Fruit fly (Drosophila melanogaster): Measurements from ENCODE around the gene Cyt-b5-r.

Cyt-b5-r gene

DNA sequence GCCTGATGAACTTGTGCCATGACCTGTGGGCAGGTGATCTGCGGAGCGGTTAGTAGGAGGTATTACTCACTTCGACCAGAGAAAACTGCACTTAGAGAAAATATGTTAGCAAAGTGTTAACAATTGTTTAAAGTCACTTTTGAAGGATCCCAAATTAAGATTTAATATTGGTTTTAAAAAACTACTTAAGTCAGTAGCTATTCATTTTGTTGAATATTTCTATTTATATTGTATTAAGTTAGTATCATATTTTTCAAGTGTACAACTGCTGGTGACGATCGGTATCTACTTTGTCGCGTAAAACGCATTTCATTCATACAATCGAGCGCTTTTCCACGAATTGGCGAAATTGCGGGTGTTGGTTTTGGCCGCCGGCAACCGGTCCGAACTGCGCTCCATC is 13.1 kb upstream of the Cyt-b5-r start:
- TF ChIP-seq noc (tag; optimal IDR thresholded peaks at IDR 0.05), result no peak

- no peak for TF ChIP-seq noc (tag; optimal IDR thresholded peaks at IDR 0.05)
These were observed 11.1 kb upstream of the Cyt-b5-r start for dm6 chr2L:16801578-16802152.

dm6 chr2L:16799496-16799895 is 9.0 kb upstream of the Cyt-b5-r start:
- no peak for TF ChIP-seq noc (tag; optimal IDR thresholded peaks at IDR 0.05)

- peak; percentile 25 for TF ChIP-seq noc (tag; optimal IDR thresholded peaks at IDR 0.05)
These were observed 8.2 kb upstream of the Cyt-b5-r start, which contains the start of gene Ugt37D1 for dm6 chr2L:16798705-16799104. TSS of gene Ugt37D1 (plus strand) at chr2L:16799025.

- TF ChIP-seq noc (tag; optimal IDR thresholded peaks at IDR 0.05), result no peak
These were observed 5.7 kb upstream of the Cyt-b5-r start, which contains the start of gene Ugt37E1 for dm6 chr2L:16796104-16796645. TSS of gene Ugt37E1 (plus strand) at chr2L:16796595.

- TF ChIP-seq noc (tag; optimal IDR thresholded peaks at IDR 0.05), result no peak
These were observed 3.4 kb upstream of the Cyt-b5-r start, which contains the start of gene Ugt37C2 for dm6 chr2L:16793970-16794369. TSS of gene Ugt37C2 (plus strand) at chr2L:16794211.

dm6 chr2L:16791345-16791744 is 824 bp upstream of the Cyt-b5-r start, which contains the start of gene CG17928:
TSS of gene CG17928 (plus strand) at chr2L:16791568.
- TF ChIP-seq noc (tag; optimal IDR thresholded peaks at IDR 0.05), result no peak

- no peak for TF ChIP-seq noc (tag; optimal IDR thresholded peaks at IDR 0.05)
These were observed 641 bp downstream of the Cyt-b5-r start for dm6 chr2L:16789880-16790279.

- no peak for TF ChIP-seq noc (tag; optimal IDR thresholded peaks at IDR 0.05)
These were observed 1.6 kb downstream of the Cyt-b5-r start for dm6 chr2L:16788885-16789284.

- TF ChIP-seq noc (tag; optimal IDR thresholded peaks at IDR 0.05), result no peak
These were observed 3.0 kb downstream of the Cyt-b5-r start for dm6 chr2L:16787548-16787947.

DNA sequence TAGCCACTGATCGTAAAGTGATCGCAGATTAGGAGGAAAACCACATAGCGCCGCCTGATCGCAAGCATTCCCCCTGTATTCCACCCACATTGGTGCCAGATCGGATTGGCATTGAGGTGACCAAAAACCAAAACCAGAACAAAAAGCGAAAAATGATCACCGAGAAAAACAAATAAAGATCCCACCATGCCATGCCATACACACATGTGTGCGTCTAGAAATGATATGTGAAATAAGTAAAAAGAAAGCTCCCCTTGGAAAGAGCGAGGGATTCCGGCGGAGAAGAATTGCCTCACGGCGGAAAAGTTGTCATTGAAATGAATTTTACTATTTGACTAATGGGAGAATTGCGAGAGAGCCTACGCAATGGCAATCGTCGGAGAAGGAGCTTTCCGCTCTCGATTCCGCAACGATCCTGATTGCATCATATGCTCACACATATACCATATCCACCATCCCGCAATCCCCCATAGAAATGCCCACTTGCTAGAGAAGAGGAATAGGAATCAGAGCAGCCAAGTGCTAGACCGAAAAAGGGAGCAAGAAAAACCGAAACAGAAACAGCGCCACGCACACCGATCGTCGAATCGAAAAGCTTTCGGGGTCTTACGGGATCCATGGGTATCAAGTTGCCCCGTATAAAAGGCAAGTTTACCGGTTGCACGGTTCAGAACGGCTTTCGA is 24.3 kb downstream of the Cyt-b5-r start, which contains the start of gene Mhc:
Gene Mhc (plus strand): TSS at position 497 of the 683 bp plus-strand sequence.
- TF ChIP-seq noc (tag; optimal IDR thresholded peaks at IDR 0.05), result no peak

DNA sequence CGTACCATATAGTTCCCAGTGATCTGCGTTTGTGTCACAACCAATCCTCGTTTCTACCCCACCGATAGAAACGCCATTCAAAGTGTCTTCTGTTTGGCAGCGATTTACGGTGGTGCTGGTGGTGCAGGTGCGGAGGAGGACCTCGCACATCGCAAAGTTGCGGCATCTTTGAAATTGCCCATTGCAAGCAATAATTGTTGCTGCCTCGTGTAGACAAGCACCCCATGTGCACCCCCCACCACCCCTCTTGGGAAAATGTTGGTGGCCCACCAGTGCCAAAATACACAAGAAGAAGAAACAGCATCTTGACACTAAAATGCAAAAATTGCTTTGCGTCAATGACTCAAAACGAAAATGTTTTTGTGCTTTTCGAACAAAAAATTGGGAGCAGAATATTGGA is 26.0 kb downstream of the Cyt-b5-r start:
- TF ChIP-seq noc (tag; optimal IDR thresholded peaks at IDR 0.05), result no peak

DNA sequence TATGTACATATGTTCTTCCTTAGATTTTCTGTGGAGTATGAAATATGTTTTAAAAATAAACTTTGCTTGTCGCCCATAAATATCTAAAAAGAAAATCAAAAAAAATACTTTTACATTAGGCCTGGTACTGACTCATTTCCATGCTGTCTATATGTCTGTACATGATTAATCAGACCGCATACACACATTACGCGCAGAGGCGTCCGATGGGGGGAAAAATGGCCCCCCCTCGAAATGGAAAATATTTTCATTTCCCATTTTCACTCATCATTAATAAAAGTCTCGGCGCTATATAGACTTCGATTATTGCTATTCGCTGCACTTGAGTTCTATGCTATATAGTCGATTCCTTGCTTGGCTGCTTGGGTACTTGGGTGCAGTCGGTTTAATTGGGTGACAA is 28.6 kb downstream of the Cyt-b5-r start:
- TF ChIP-seq noc (tag; optimal IDR thresholded peaks at IDR 0.05), result no peak

dm6 chr2L:16760504-16761417 is 29.8 kb downstream of the Cyt-b5-r start, which contains the start of gene ppk17:
TSS of gene ppk17 (minus strand) at chr2L:16760554.
- TF ChIP-seq noc (tag; optimal IDR thresholded peaks at IDR 0.05), result no peak

- no peak for TF ChIP-seq noc (tag; optimal IDR thresholded peaks at IDR 0.05)
These were observed 36.4 kb downstream of the Cyt-b5-r start, which contains the start of gene yellow-b for dm6 chr2L:16754074-16754473. TSS of gene yellow-b (plus strand) at chr2L:16754336.

DNA sequence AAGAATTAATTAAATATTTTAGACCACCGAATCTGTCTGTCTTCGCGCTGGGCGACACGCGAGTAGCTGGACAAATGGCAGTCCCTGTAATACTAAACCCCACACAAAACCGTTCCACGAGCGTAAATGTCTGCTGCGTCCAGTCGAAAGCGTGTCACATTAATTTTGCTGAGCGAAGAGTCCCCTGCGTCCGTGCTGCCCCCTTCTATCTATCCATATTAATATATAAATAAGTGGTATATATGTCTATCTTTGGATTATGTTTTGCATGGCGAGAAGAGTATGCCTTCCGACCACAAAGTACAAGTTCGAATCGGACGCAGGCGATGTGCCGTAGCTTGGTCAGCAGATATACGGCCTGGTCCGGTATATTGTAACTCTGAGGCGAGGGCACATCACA is 38.2 kb downstream of the Cyt-b5-r start:
- TF ChIP-seq noc (tag; optimal IDR thresholded peaks at IDR 0.05), result no peak
